Fruit fly (Drosophila melanogaster) whole organism, embryonic: ENCODE data around the gene h-cup.

Experiments used
- CG11560 ChIP-seq: fragments of 200-800 bp; sonication (Bioruptor generic); IDR thresholded peaks from 3 replicates; pipeline ENCODE4 v1.3.6; 2022; ENCODE audit warnings: missing biosample characterization, missing genetic modification characterization
- CG12391 ChIP-seq: fragments of 200-800 bp; sonication (Bioruptor generic); optimal IDR thresholded peaks from 3 replicates; lab custom pipeline; 2018; ENCODE audit warnings: missing biosample characterization, mild to moderate bottlenecking, missing genetic modification characterization, moderate library complexity
- CG6689 ChIP-seq: fragments of 200-800 bp; sonication (Bioruptor generic); IDR thresholded peaks from 2 replicates; pipeline ENCODE4 v1.3.6; 2022; ENCODE audit warnings: missing biosample characterization, missing genetic modification characterization
- ac ChIP-seq: fragments of 200-800 bp; sonication (Bioruptor generic); optimal IDR thresholded peaks from 3 replicates; lab custom pipeline; 2017; ENCODE audit warnings: missing biosample characterization, mild to moderate bottlenecking, missing genetic modification characterization

DNA sequence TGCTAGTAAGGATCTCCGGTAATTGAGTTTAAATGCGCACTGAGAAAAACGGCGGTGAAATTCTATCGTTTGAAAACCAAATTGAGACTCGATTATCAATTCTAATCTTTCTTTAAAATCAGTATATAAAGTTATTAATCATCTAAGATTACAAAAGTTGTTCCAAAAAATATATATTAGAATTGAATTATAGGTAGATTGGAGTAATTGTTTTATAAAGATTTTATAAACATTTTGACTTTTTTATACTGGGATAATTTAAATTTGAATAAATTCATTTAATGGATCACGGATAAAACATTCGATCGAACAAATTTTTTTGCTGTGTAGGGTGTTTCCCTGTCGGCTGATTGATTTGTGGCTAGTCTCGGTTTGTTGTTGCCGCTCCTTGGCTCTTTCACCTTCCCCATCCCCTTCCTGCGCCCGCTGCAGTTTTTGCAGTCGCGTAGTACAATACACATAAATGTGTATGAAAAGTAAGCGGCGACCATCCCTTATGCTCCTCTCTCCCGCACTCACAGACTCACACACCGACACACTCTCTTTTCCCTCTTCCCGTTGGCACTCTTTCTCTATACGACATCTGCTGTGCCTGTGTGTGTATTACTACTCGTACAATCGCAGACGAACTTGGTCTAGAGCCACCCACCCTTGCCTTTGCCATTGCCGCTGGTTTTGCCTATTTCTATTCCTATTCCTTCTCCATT lies 36.2 kb upstream of the h-cup start:
- peak; percentile 59 for TF ChIP-seq ac (GFP tag; lab: Kevin White, UChicago)
- peak; percentile 61; the same call in 1 of the 2 replicates for TF ChIP-seq CG6689 (GFP tag; lab: Robert Waterston, UW)
- TF ChIP-seq CG12391 = peak; percentile 93
- TF ChIP-seq CG11560 (tag; lab: Robert Waterston, UW) = no peak
